Worm (Caenorhabditis elegans): ENCODE data around the gene D1054.5.

ce11 chrV:10814333-10814732, 38.0 kb upstream of the D1054.5 start:
- TF ChIP-seq dao-5 (tag; optimal IDR thresholded peaks at IDR 0.05): no peak
- TF ChIP-seq him-1 (tag; optimal IDR thresholded peaks at IDR 0.05): no peak

Data from whole organism, L4/young adult.